Worm (Caenorhabditis elegans) whole organism, midembryonic: Measurements from ENCODE around the gene col-90.
"Not testable (repeated sequence)": the region's sequence is repeated elsewhere in the genome, so short reads cannot be mapped to it uniquely, and the experiment has no call there.

Source experiments
- T22C8.4 ChIP-seq: fragments of 200-800 bp; sonication (Bioruptor generic); IDR thresholded peaks from 2 replicates; pipeline ENCODE4 v1.3.6; 2022; ENCODE audit warnings: missing genetic modification characterization, missing compliant biosample characterization
- cog-1 ChIP-seq: sonication (generic microtip); optimal IDR thresholded peaks from 2 replicates; lab custom pipeline; 2016; ENCODE audit warnings: missing genetic modification characterization, missing compliant biosample characterization
- flt-1 ChIP-seq: fragments of 200-800 bp; sonication (Bioruptor generic); IDR thresholded peaks from 2 replicates; pipeline ENCODE4 v1.3.6; 2022; ENCODE audit warnings: missing genetic modification characterization, missing compliant biosample characterization
- klf-2 ChIP-seq: fragments of 200-800 bp; sonication (Bioruptor generic); conservative IDR thresholded peaks from 2 replicates; pipeline ENCODE4 v1.3.6; 2022; ENCODE audit warnings: missing genetic modification reagents, missing genetic modification characterization, missing compliant biosample characterization
- med-1 ChIP-seq: sonication (generic microtip); optimal IDR thresholded peaks from 2 replicates; lab custom pipeline; 2017; ENCODE audit warnings: missing genetic modification characterization, mild to moderate bottlenecking, missing compliant biosample characterization, antibody characterized with exemption, missing genetic modification reagents; ENCODE audit not compliant: insufficient read depth
- ref-1 ChIP-seq: fragments of 200-800 bp; sonication (Bioruptor generic); conservative IDR thresholded peaks from 2 replicates; pipeline ENCODE4 v1.3.6; 2022; ENCODE audit warnings: missing genetic modification reagents, missing genetic modification characterization, missing compliant biosample characterization
- tab-1 ChIP-seq: fragments of 200-800 bp; sonication (Bioruptor generic); IDR thresholded peaks from 2 replicates; pipeline ENCODE4 v1.3.6; 2022; ENCODE audit warnings: missing genetic modification characterization, missing compliant biosample characterization
- ztf-23 ChIP-seq: fragments of 200-800 bp; sonication (Bioruptor generic); IDR thresholded peaks from 2 replicates; pipeline ENCODE4 v1.3.6; 2022; ENCODE audit warnings: missing genetic modification reagents, missing genetic modification characterization, missing compliant biosample characterization
- ztf-29 ChIP-seq: fragments of 200-800 bp; sonication (Bioruptor generic); IDR thresholded peaks from 2 replicates; pipeline ENCODE4 v1.3.6; 2022; ENCODE audit warnings: missing genetic modification reagents, missing genetic modification characterization, missing compliant biosample characterization

- TF ChIP-seq ztf-23 (GFP tag; lab: Robert Waterston, UW); klf-2 (GFP tag; lab: Robert Waterston, UW); ztf-29 (GFP tag; lab: Robert Waterston, UW); flt-1; tab-1; med-1; cog-1 (tag; lab: Kevin White, UChicago); T22C8.4 (GFP tag; lab: Robert Waterston, UW); ref-1 (GFP tag; lab: Robert Waterston, UW): not testable (repeated sequence)
These were observed 14.0 kb downstream of the col-90 start, which contains the start of gene F54H12.4 for ce11 chrIII:7962641-7963040.
